Worm (Caenorhabditis elegans) whole organism, midembryonic: ENCODE measurements around the gene chil-13.

ENCODE experiments used
- T22C8.4 ChIP-seq: fragments of 200-800 bp; sonication (Bioruptor generic); IDR thresholded peaks from 2 replicates; pipeline ENCODE4 v1.3.6; 2022; ENCODE audit warnings: missing genetic modification characterization, missing compliant biosample characterization
- cog-1 ChIP-seq: sonication (generic microtip); optimal IDR thresholded peaks from 2 replicates; lab custom pipeline; 2016; ENCODE audit warnings: missing genetic modification characterization, missing compliant biosample characterization
- flt-1 ChIP-seq: fragments of 200-800 bp; sonication (Bioruptor generic); IDR thresholded peaks from 2 replicates; pipeline ENCODE4 v1.3.6; 2022; ENCODE audit warnings: missing genetic modification characterization, missing compliant biosample characterization
- klf-2 ChIP-seq: fragments of 200-800 bp; sonication (Bioruptor generic); conservative IDR thresholded peaks from 2 replicates; pipeline ENCODE4 v1.3.6; 2022; ENCODE audit warnings: missing genetic modification reagents, missing genetic modification characterization, missing compliant biosample characterization
- med-1 ChIP-seq: sonication (generic microtip); optimal IDR thresholded peaks from 2 replicates; lab custom pipeline; 2017; ENCODE audit warnings: missing genetic modification characterization, mild to moderate bottlenecking, missing compliant biosample characterization, antibody characterized with exemption, missing genetic modification reagents; ENCODE audit not compliant: insufficient read depth
- ref-1 ChIP-seq: fragments of 200-800 bp; sonication (Bioruptor generic); conservative IDR thresholded peaks from 2 replicates; pipeline ENCODE4 v1.3.6; 2022; ENCODE audit warnings: missing genetic modification reagents, missing genetic modification characterization, missing compliant biosample characterization
- tab-1 ChIP-seq: fragments of 200-800 bp; sonication (Bioruptor generic); IDR thresholded peaks from 2 replicates; pipeline ENCODE4 v1.3.6; 2022; ENCODE audit warnings: missing genetic modification characterization, missing compliant biosample characterization
- ztf-23 ChIP-seq: fragments of 200-800 bp; sonication (Bioruptor generic); IDR thresholded peaks from 2 replicates; pipeline ENCODE4 v1.3.6; 2022; ENCODE audit warnings: missing genetic modification reagents, missing genetic modification characterization, missing compliant biosample characterization
- ztf-29 ChIP-seq: fragments of 200-800 bp; sonication (Bioruptor generic); IDR thresholded peaks from 2 replicates; pipeline ENCODE4 v1.3.6; 2022; ENCODE audit warnings: missing genetic modification reagents, missing genetic modification characterization, missing compliant biosample characterization

DNA sequence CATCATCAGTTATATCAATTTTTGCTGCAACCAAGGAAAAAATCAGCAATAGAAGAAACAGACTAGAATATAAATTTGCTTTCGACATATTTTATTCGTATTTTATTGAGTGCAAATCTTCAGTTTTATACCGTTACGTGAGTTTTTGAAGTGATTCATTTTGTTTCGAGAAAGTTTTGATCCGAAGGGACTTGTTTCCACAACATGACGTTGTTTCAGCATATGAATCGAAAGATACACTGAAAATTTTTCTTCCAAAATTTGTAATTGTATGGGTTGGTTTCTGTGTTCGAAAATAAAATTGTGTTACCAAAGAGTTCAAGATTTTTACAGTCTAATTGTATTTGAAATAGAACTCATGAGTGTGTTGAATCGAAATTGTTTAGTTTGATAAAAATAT, 41.9 kb upstream of the chil-13 start, which contains the start of gene T19H5.7:
- TF ChIP-seq ref-1 (GFP tag; lab: Robert Waterston, UW) (no peak), ztf-23 (GFP tag; lab: Robert Waterston, UW) (no peak), klf-2 (GFP tag; lab: Robert Waterston, UW) (no peak), flt-1 (no peak), cog-1 (no peak), T22C8.4 (GFP tag; lab: Robert Waterston, UW) (no peak), ztf-29 (no peak), tab-1 (no peak), med-1 (GFP tag; lab: Kevin White, UChicago) (no peak)
